Fruit fly (Drosophila melanogaster): ENCODE data around the gene CG33093.

DNA sequence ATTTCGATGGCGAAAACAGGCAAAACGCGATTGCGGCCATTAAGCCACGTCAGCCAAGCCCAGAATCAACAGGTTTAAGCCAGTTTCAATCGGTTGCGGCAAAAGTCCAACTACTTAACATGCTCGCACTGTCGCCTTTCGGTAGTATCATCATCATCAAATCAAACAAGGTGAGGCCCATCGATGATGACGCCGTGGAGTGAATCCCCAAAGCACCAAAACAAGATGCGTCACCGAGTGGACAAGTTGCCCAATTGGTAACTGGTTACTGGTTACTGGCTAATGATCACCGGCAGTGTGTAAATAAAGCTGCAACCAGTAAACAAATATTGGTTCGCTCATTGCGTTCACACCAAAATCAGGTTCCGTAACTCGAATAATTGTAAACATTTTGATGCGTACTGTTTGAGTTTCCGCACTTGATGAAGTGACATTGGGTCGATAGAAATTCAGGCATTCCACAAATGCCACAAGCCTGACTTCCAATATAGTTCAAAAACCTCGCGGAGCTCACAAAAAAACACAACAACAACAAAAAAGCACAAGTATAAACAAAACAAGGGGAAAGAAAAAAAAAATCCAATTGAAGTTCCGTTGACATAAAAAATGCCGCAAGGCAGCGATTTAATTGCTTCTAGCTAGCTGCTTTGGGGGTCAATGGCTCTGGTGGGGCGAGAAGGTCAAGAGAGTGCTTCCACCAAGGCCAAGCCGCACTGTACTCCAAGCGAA lies 7.2 kb downstream of the CG33093 start:
- no peak for TF ChIP-seq EcR (GFP tag; optimal IDR thresholded peaks at IDR 0.05)
- TF ChIP-seq Dll (optimal IDR thresholded peaks at IDR 0.05), result no peak

Data from whole organism.